Fruit fly (Drosophila melanogaster) whole organism, embryonic: ENCODE measurements around the gene Faa.

Source experiments
- Adf1 ChIP-seq: fragments of 200-800 bp; sonication (Bioruptor generic); IDR thresholded peaks from 2 replicates; pipeline ENCODE4 v1.3.6; 2022; ENCODE audit warnings: missing biosample characterization, missing genetic modification characterization
- Aef1 ChIP-seq: fragments of 200-800 bp; sonication (Bioruptor generic); IDR thresholded peaks from 3 replicates; pipeline ENCODE4 v1.3.6; 2022; ENCODE audit warnings: missing biosample characterization, missing genetic modification characterization
- Atf3 ChIP-seq: fragments of 200-800 bp; sonication (Bioruptor generic); optimal IDR thresholded peaks from 3 replicates; lab custom pipeline; 2016; ENCODE audit warnings: missing biosample characterization, missing genetic modification characterization
- Bgb ChIP-seq: fragments of 200-800 bp; sonication (Bioruptor generic); IDR thresholded peaks from 2 replicates; pipeline ENCODE4 v1.3.6; 2022; ENCODE audit warnings: missing biosample characterization, missing genetic modification characterization; ENCODE audit not compliant: partially characterized antibody
- CG11504 ChIP-seq: fragments of 200-800 bp; sonication (Bioruptor generic); optimal IDR thresholded peaks from 3 replicates; lab custom pipeline; 2019; ENCODE audit warnings: missing biosample characterization, mild to moderate bottlenecking, missing genetic modification characterization, moderate library complexity
- CG12299 ChIP-seq: fragments of 200-800 bp; sonication (Bioruptor generic); optimal IDR thresholded peaks from 2 replicates; lab custom pipeline; 2018; ENCODE audit warnings: missing biosample characterization, mild to moderate bottlenecking, missing genetic modification characterization
- CG12942 ChIP-seq: fragments of 200-800 bp; sonication (Bioruptor generic); optimal IDR thresholded peaks from 3 replicates; lab custom pipeline; 2016; ENCODE audit warnings: missing biosample characterization, missing genetic modification characterization
- CG14441 ChIP-seq: fragments of 200-800 bp; sonication (Bioruptor generic); IDR thresholded peaks from 2 replicates; pipeline ENCODE4 v1.3.6; 2022; ENCODE audit warnings: missing biosample characterization, missing genetic modification characterization
- CG14710 ChIP-seq: fragments of 200-800 bp; sonication (Bioruptor generic); optimal IDR thresholded peaks from 3 replicates; lab custom pipeline; 2019; ENCODE audit warnings: missing biosample characterization, mild to moderate bottlenecking, missing genetic modification characterization, moderate library complexity
- CG1603 ChIP-seq: fragments of 200-800 bp; sonication (Bioruptor generic); optimal IDR thresholded peaks from 2 replicates; lab custom pipeline; 2019; ENCODE audit warnings: missing biosample characterization, mild to moderate bottlenecking, missing genetic modification characterization, moderate library complexity
- CG18619 ChIP-seq: fragments of 200-800 bp; sonication (Bioruptor generic); optimal IDR thresholded peaks from 3 replicates; lab custom pipeline; 2017; ENCODE audit warnings: missing biosample characterization, mild to moderate bottlenecking, missing genetic modification characterization
- CG34376 ChIP-seq: fragments of 200-800 bp; sonication (Bioruptor generic); optimal IDR thresholded peaks from 2 replicates; lab custom pipeline; 2018; ENCODE audit warnings: missing biosample characterization, mild to moderate bottlenecking, missing genetic modification characterization
- CG5245 ChIP-seq: fragments of 200-800 bp; sonication (Bioruptor generic); optimal IDR thresholded peaks from 3 replicates; lab custom pipeline; 2016; ENCODE audit warnings: missing biosample characterization, missing genetic modification characterization
- CG6854 ChIP-seq: fragments of 200-800 bp; sonication (Bioruptor generic); optimal IDR thresholded peaks from 3 replicates; lab custom pipeline; 2017; ENCODE audit warnings: missing biosample characterization, mild to moderate bottlenecking, missing genetic modification characterization
- CG7987 ChIP-seq: fragments of 200-800 bp; sonication (Bioruptor generic); optimal IDR thresholded peaks from 2 replicates; lab custom pipeline; 2018; ENCODE audit warnings: missing biosample characterization, mild to moderate bottlenecking, missing genetic modification characterization, moderate library complexity
- CG8281 ChIP-seq: fragments of 200-800 bp; sonication (Bioruptor generic); optimal IDR thresholded peaks from 2 replicates; lab custom pipeline; 2018; ENCODE audit warnings: missing biosample characterization, mild to moderate bottlenecking, missing genetic modification characterization, moderate library complexity
- CHES-1-like ChIP-seq: fragments of 200-800 bp; sonication (Bioruptor generic); optimal IDR thresholded peaks from 2 replicates; lab custom pipeline; 2016; ENCODE audit warnings: missing biosample characterization, missing genetic modification characterization
- D19A ChIP-seq: fragments of 200-800 bp; optimal IDR thresholded peaks from 3 replicates; lab custom pipeline; 2019; ENCODE audit warnings: missing biosample characterization, mild to moderate bottlenecking, missing genetic modification characterization, moderate library complexity
- Dad ChIP-seq: fragments of 200-800 bp; sonication (Bioruptor generic); optimal IDR thresholded peaks from 3 replicates; lab custom pipeline; 2016; ENCODE audit warnings: missing biosample characterization, missing genetic modification characterization
- E2f2 ChIP-seq: fragments of 200-800 bp; sonication (Bioruptor generic); IDR thresholded peaks from 2 replicates; pipeline ENCODE4 v1.3.6; 2022; ENCODE audit warnings: missing biosample characterization, missing genetic modification characterization
- Fer1 ChIP-seq: fragments of 200-800 bp; sonication (Bioruptor generic); optimal IDR thresholded peaks from 2 replicates; lab custom pipeline; 2017; ENCODE audit warnings: missing biosample characterization, mild to moderate bottlenecking, missing genetic modification characterization
- HLH4C ChIP-seq: fragments of 200-800 bp; sonication (Bioruptor generic); IDR thresholded peaks from 3 replicates; pipeline ENCODE4 v1.3.6; 2022; ENCODE audit warnings: missing biosample characterization, missing genetic modification characterization; ENCODE audit not compliant: partially characterized antibody
- HLH54F ChIP-seq: fragments of 200-800 bp; sonication (Bioruptor generic); optimal IDR thresholded peaks from 3 replicates; lab custom pipeline; 2016; ENCODE audit warnings: missing biosample characterization, missing genetic modification characterization
- Hr39 ChIP-seq: fragments of >200 bp; optimal IDR thresholded peaks from 2 replicates; lab custom pipeline; 2017
- NC2α ChIP-seq: fragments of 200-800 bp; sonication (Bioruptor generic); optimal IDR thresholded peaks from 2 replicates; lab custom pipeline; 2016; ENCODE audit warnings: missing biosample characterization, missing genetic modification characterization
- Nf-YC ChIP-seq: fragments of 200-800 bp; optimal IDR thresholded peaks from 3 replicates; lab custom pipeline; 2019; ENCODE audit warnings: missing biosample characterization, mild to moderate bottlenecking, missing genetic modification characterization, moderate library complexity
- Opbp ChIP-seq: fragments of 200-800 bp; sonication (Bioruptor generic); IDR thresholded peaks from 3 replicates; pipeline ENCODE4 v1.3.6; 2022; ENCODE audit warnings: missing biosample characterization, missing genetic modification characterization; ENCODE audit not compliant: partially characterized antibody
- Poxn ChIP-seq: fragments of 200-800 bp; sonication (Bioruptor generic); IDR thresholded peaks from 2 replicates; pipeline ENCODE4 v1.3.6; 2022; ENCODE audit warnings: missing biosample characterization, missing genetic modification characterization
- Rfx ChIP-seq: fragments of 200-800 bp; sonication (Bioruptor generic); IDR thresholded peaks from 2 replicates; pipeline ENCODE4 v1.3.6; 2022; ENCODE audit warnings: missing biosample characterization, missing genetic modification characterization
- Six4 ChIP-seq: fragments of 200-800 bp; sonication (Bioruptor generic); optimal IDR thresholded peaks from 2 replicates; lab custom pipeline; 2016; ENCODE audit warnings: missing biosample characterization, missing genetic modification characterization
- chn ChIP-seq: fragments of 200-800 bp; sonication (Bioruptor generic); optimal IDR thresholded peaks from 2 replicates; lab custom pipeline; 2016; ENCODE audit warnings: missing biosample characterization, missing genetic modification characterization
- crc ChIP-seq: fragments of 200-800 bp; sonication (Bioruptor generic); optimal IDR thresholded peaks from 2 replicates; lab custom pipeline; 2016; ENCODE audit warnings: missing biosample characterization, missing genetic modification characterization
- da ChIP-seq: fragments of 200-800 bp; sonication (Bioruptor generic); optimal IDR thresholded peaks from 2 replicates; lab custom pipeline; 2016; ENCODE audit warnings: missing biosample characterization, missing genetic modification characterization
- dmrt99B ChIP-seq: fragments of 200-800 bp; sonication (Bioruptor generic); optimal IDR thresholded peaks from 2 replicates; lab custom pipeline; 2018; ENCODE audit warnings: missing biosample characterization, mild to moderate bottlenecking, missing genetic modification characterization, moderate library complexity
- dpn ChIP-seq, 2 experiments: fragments of 200-800 bp; sonication (Bioruptor generic); optimal IDR thresholded peaks; 3 replicates each; lab custom pipeline; 2016; ENCODE audit warnings: missing biosample characterization in 2 of 2, missing genetic modification characterization in 2 of 2
- eve ChIP-seq, 2 experiments: fragments of >200 bp; optimal IDR thresholded peaks; 2 replicates each; lab custom pipeline; 2017; ENCODE audit warnings: missing biosample characterization in 2 of 2, missing genetic modification characterization in 2 of 2
- fd64A ChIP-seq: fragments of 200-800 bp; sonication (Bioruptor generic); optimal IDR thresholded peaks from 3 replicates; lab custom pipeline; 2018; ENCODE audit warnings: missing biosample characterization, mild to moderate bottlenecking, missing genetic modification characterization
- ftz-f1 ChIP-seq: fragments of 200-800 bp; sonication (Bioruptor generic); optimal IDR thresholded peaks from 2 replicates; lab custom pipeline; 2016; ENCODE audit warnings: missing biosample characterization, missing genetic modification characterization
- hkb ChIP-seq, 2 experiments: fragments of 200-800 bp in 1 of 2; fragments of >200 bp in 1 of 2; sonication (Bioruptor generic) in 1 of 2; IDR thresholded peaks in 1 of 2; optimal IDR thresholded peaks in 1 of 2; 2 replicates each; pipeline versions ENCODE4 v1.3.6 to Lab custom; 2017 to 2022; ENCODE audit warnings: missing biosample characterization in 1 of 2, missing genetic modification characterization in 1 of 2
- knrl ChIP-seq: fragments of 200-800 bp; sonication (Bioruptor generic); IDR thresholded peaks from 3 replicates; pipeline ENCODE4 v1.3.6; 2022; ENCODE audit warnings: missing biosample characterization, missing genetic modification characterization; ENCODE audit not compliant: partially characterized antibody
- pb ChIP-seq: fragments of 200-800 bp; sonication (Bioruptor generic); optimal IDR thresholded peaks from 3 replicates; lab custom pipeline; 2016; ENCODE audit warnings: missing biosample characterization, missing genetic modification characterization
- psq ChIP-seq: fragments of 200-800 bp; sonication (Bioruptor generic); optimal IDR thresholded peaks from 2 replicates; lab custom pipeline; 2017; ENCODE audit warnings: missing biosample characterization, missing genetic modification characterization
- pum ChIP-seq: fragments of 200-800 bp; sonication (Bioruptor generic); optimal IDR thresholded peaks from 2 replicates; lab custom pipeline; 2016; ENCODE audit warnings: missing biosample characterization, missing genetic modification characterization
- pzg ChIP-seq: fragments of 200-800 bp; sonication (Bioruptor generic); optimal IDR thresholded peaks from 3 replicates; lab custom pipeline; 2018; ENCODE audit warnings: missing biosample characterization, mild to moderate bottlenecking, missing genetic modification characterization, moderate library complexity
- sens ChIP-seq: fragments of 200-800 bp; sonication (Bioruptor generic); peaks from one replicate; lab custom pipeline; 2016; ENCODE audit warnings: missing biosample characterization, missing genetic modification characterization
- seq ChIP-seq: fragments of 200-800 bp; sonication (Bioruptor generic); IDR thresholded peaks from 2 replicates; pipeline ENCODE4 v1.3.6; 2022; ENCODE audit warnings: missing biosample characterization, missing genetic modification characterization
- sr ChIP-seq: fragments of 200-800 bp; sonication (Bioruptor generic); IDR thresholded peaks from 3 replicates; pipeline ENCODE4 v1.3.6; 2022; ENCODE audit warnings: missing biosample characterization, missing genetic modification characterization
- stwl ChIP-seq: fragments of 200-800 bp; sonication (Bioruptor generic); optimal IDR thresholded peaks from 3 replicates; lab custom pipeline; 2018; ENCODE audit warnings: missing biosample characterization, mild to moderate bottlenecking, missing genetic modification characterization, moderate library complexity
- toy ChIP-seq: fragments of 200-800 bp; sonication (Bioruptor generic); IDR thresholded peaks from 2 replicates; pipeline ENCODE4 v1.3.6; 2022; ENCODE audit warnings: missing biosample characterization, missing genetic modification characterization
- zfh1 ChIP-seq: fragments of 200-800 bp; sonication (Bioruptor generic); IDR thresholded peaks from 3 replicates; pipeline ENCODE4 v1.3.6; 2022; ENCODE audit warnings: missing biosample characterization, missing genetic modification characterization

Faa gene

DNA sequence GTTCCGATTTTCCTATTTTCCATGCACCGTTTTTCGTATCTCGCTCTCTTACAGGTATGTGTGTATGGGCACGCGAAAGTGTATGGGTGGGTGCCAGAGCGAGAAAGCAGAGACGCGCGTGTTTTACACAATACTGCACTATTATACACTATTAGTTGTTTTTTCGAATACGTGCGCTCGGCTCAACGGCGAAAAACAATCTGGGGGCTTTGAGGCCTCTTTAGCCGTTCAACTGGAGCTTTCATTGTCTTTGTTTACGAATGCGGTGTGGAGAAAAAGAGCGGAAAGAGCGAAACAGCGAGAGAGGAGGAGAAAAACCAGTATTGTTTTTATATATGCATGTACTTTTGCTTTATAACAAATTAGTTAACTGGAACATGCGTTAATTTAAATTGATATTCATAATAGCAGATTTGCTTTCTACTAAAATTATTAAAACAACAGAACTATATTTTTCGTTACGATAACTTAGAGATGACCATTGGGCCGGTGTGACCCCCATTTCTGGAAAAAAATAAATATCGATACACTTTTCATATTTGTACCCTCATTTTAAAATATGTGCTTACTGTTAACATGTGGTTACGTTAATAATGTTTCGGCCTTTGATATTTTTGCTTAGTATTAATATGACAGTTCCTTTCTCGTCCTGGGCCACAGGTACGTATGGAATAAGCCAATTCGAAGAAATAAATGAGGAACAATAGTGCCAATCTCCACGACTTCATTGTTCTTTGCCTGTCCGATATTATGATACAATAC lies 28.9 kb upstream of the Faa start, which contains the start of gene CG14995 (continued):
- peak; percentile 61 for TF ChIP-seq pzg (GFP tag; lab: Kevin White, UChicago)
- no peak for TF ChIP-seq sr
- no peak for TF ChIP-seq Six4 (GFP tag; lab: Kevin White, UChicago)
- TF ChIP-seq CG12942 (GFP tag; lab: Kevin White, UChicago) = no peak
- peak; percentile 81 for TF ChIP-seq E2f2 (GFP tag; lab: Robert Waterston, UW)
- TF ChIP-seq da = no peak
- no peak for TF ChIP-seq CG18619
- TF ChIP-seq Opbp (GFP tag; lab: Robert Waterston, UW) = peak; percentile 71; the same call in 2 of the 3 replicates
- TF ChIP-seq CG34376 (GFP tag; lab: Kevin White, UChicago) = peak; percentile 71
- TF ChIP-seq CG1603 (tag; lab: Kevin White, UChicago) = no peak
- no peak for TF ChIP-seq NC2α (GFP tag; lab: Kevin White, UChicago)
- TF ChIP-seq Poxn (GFP tag; lab: Robert Waterston, UW) = no peak
- peak; percentile 53 for TF ChIP-seq CG6854 (GFP tag; lab: Kevin White, UChicago)
- no peak for TF ChIP-seq pum (GFP tag; lab: Kevin White, UChicago)
- peak; percentile 56 for TF ChIP-seq CG7987 (GFP tag; lab: Kevin White, UChicago)
- no peak for TF ChIP-seq Aef1 (GFP tag; lab: Robert Waterston, UW)
- no peak for TF ChIP-seq CG14441 (GFP tag; lab: Robert Waterston, UW)
- TF ChIP-seq Adf1 = peak; percentile 45; the same call in 1 of the 2 replicates
- TF ChIP-seq Fer1 (GFP tag; lab: Kevin White, UChicago) = peak; percentile 72
- TF ChIP-seq sens = peak; percentile 93
- TF ChIP-seq CHES-1-like (GFP tag; lab: Kevin White, UChicago) = peak; percentile 25
- TF ChIP-seq knrl (GFP tag; lab: Robert Waterston, UW) = peak; percentile 66
- TF ChIP-seq pb (GFP tag; lab: Kevin White, UChicago) = no peak
- no peak for TF ChIP-seq Atf3 (GFP tag; lab: Kevin White, UChicago)
- peak; percentile 14 for TF ChIP-seq CG11504 (tag; lab: Kevin White, UChicago)
- no peak for TF ChIP-seq CG8281 (tag; lab: Kevin White, UChicago)
- no peak for TF ChIP-seq seq (GFP tag; lab: Robert Waterston, UW)
- peak; percentile 67 for TF ChIP-seq D19A (tag; lab: Kevin White, UChicago)
- peak; percentile 16 for TF ChIP-seq ftz-f1 (GFP tag; lab: Kevin White, UChicago)
- peak; percentile 31 for TF ChIP-seq Nf-YC (tag; lab: Kevin White, UChicago)
- peak; percentile 56 for TF ChIP-seq stwl
- peak; percentile 8; the same call in 1 of the 2 replicates for TF ChIP-seq Rfx
- TF ChIP-seq toy (GFP tag; lab: Robert Waterston, UW) = no peak
- no peak for TF ChIP-seq eve (GFP tag; optimal IDR thresholded peaks at IDR 0.05; lab: Kevin White, UChicago)
- peak; percentile 53 for TF ChIP-seq HLH4C (GFP tag; lab: Robert Waterston, UW)
- no peak for TF ChIP-seq CG5245
- no peak for TF ChIP-seq dpn (GFP tag; optimal IDR thresholded peaks at IDR 0.05; lab: Kevin White, UChicago)
- TF ChIP-seq zfh1 (GFP tag; lab: Robert Waterston, UW) = no peak
- no peak for TF ChIP-seq crc (GFP tag; lab: Kevin White, UChicago)
- TF ChIP-seq CG14710 (tag; lab: Kevin White, UChicago) = peak; percentile 99
- TF ChIP-seq dmrt99B = peak; percentile 21
- TF ChIP-seq HLH54F (GFP tag; lab: Kevin White, UChicago) = no peak
- TF ChIP-seq Hr39 (lab: Kevin White, UChicago) = no peak
- peak; percentile 70 for TF ChIP-seq Bgb (GFP tag; lab: Robert Waterston, UW)
- TF ChIP-seq Dad = no peak
- peak; percentile 64 for TF ChIP-seq CG12299 (tag; lab: Kevin White, UChicago)
- TF ChIP-seq fd64A (GFP tag; lab: Kevin White, UChicago) = peak; percentile 51
- TF ChIP-seq hkb (optimal IDR thresholded peaks at IDR 0.05; lab: Kevin White, UChicago) = no peak
- peak; percentile 43 for TF ChIP-seq hkb (GFP tag; IDR thresholded peaks at IDR 0.05; lab: Robert Waterston, UW)
- no peak for TF ChIP-seq chn (GFP tag; lab: Kevin White, UChicago)
- TF ChIP-seq psq = peak; percentile 92
